Worm (Caenorhabditis elegans): ENCODE measurements around the gene F55C10.4.

F55C10.4 gene

DNA sequence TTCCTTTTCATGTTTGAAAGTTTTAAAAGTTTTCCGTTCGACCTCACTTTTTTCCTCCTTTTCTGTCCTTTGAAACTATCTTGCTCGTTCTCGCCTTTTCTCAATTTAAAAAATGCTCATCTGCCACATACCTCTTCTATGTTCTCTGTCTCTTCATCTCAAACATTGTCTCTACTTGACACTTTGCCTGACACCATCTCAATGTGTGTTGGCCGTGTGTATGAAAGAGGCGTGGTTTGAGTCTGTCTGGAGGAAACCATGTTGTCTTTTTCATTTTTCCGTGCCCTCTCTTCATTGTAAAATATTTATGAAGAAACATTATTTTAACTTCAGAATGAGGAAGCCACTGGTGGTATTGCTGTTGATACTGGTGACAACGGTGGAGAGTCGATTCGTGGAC is 20.7 kb downstream of the F55C10.4 start, which contains the start of gene K03B8.6:
TSS of gene K03B8.6 (plus strand) at position 334 of the 400 bp plus-strand sequence.
- TF ChIP-seq dao-5 (tag; optimal IDR thresholded peaks at IDR 0.05) (no peak), W03F9.2 (tag; optimal IDR thresholded peaks at IDR 0.05) (no peak), him-1 (tag; optimal IDR thresholded peaks at IDR 0.05) (no peak)

DNA sequence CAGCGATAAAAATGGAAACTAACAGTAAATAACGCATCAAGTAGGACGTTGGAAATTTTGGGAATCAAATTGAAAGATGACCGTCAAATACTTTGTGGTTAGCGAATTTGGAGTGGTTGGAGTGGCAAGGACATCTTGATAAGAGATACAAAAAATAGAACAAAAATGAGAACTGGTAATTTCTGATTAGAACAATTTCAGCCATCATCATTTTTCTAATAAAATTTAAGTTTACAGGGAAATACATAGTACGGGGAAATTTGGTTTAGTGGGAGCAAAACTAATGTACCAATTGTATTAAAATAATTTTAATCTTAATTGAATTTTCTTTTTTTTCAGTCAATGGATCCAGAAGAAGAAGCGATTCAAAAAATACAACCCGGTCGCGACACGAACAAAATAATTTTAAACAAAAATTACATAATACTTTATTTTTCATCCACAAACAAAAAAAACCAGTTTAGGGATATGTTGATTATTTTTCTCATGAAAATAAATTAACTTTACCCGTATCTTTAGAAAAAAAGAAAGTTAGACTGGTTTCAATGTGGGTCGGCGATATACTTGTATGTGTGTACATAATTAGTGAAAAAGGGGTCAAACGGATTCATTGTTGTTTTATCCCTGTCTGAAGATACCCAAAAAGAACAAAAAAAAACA is 24.5 kb downstream of the F55C10.4 start, which contains the start of the genes K03B8.8 and grl-3:
TSS of gene K03B8.8 (minus strand) at position 101 of the 660 bp plus-strand sequence.
TSS of gene grl-3 (plus strand) at position 610 of the 660 bp plus-strand sequence.
- TF ChIP-seq dao-5 (tag; optimal IDR thresholded peaks at IDR 0.05) (no peak), W03F9.2 (tag; optimal IDR thresholded peaks at IDR 0.05) (no peak), him-1 (tag; optimal IDR thresholded peaks at IDR 0.05) (no peak)

DNA sequence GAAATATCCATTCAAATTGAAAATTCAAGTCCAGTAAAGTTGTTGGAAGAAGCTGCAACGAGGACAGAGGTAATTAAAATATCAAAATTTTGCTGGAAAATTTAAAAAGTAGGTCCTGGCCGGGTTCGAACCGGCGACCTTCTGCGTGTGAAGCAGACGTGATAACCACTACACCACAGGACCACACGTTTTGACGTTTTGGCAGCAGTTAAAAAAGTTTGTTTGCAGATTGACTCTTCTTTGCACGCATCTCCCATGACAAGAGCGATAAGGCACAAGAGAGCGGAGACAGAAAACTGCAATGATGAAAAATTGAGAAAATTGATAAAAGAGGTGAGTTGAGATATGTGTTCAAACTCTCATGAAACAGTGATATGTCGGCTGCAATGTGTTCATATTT is 25.6 kb downstream of the F55C10.4 start:
- no peak for TF ChIP-seq dao-5 (tag; optimal IDR thresholded peaks at IDR 0.05)
- TF ChIP-seq him-1 (tag; optimal IDR thresholded peaks at IDR 0.05) = no peak
- no peak for TF ChIP-seq W03F9.2 (tag; optimal IDR thresholded peaks at IDR 0.05)

DNA sequence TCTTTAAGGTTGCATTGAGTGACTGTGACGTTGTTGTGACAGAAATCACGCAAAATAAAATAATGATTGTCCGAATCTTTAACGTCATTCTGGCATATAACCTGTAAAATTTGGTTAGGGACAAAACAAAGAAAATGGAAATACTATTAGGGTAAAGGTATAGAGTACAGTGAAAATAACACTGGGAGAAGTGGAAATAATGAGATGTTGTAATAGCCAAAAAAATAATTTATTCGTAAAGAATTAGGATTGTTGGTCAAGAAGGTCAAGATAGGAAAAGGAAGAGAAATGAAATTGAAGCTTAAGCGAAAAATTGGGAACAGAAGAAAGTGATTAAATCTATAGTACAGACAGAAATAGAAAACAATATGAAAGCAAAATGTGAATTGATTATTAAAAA is 28.5 kb downstream of the F55C10.4 start, which contains the start of gene deg-3:
TSS of gene deg-3 (minus strand) at position 101 of the 400 bp plus-strand sequence.
- TF ChIP-seq him-1 (tag; optimal IDR thresholded peaks at IDR 0.05) (no peak), dao-5 (tag; optimal IDR thresholded peaks at IDR 0.05) (no peak), W03F9.2 (tag; optimal IDR thresholded peaks at IDR 0.05) (no peak)

DNA sequence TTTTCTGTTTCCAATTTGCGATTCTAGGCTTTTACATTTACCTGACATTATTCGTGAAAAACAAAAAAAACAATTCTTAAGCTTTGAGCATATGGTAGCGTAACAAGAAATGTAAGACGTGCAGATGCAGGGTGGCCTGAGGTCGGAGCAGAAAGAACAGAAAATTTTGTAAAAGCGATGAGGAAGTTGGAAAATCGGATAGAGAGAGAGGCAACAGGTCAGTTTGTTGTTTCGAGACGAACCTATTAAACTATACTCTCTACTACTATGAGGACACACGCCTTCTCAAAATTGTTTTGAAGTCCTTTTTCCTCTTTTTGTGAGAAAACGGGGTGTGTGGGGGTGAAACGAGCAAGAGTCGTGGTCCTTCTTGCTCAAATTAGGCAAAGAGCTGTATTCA is 35.1 kb downstream of the F55C10.4 start, which contains the start of gene des-2:
TSS of gene des-2 (minus strand) at position 101 of the 400 bp plus-strand sequence.
- TF ChIP-seq dao-5 (tag; optimal IDR thresholded peaks at IDR 0.05) (no peak), him-1 (tag; optimal IDR thresholded peaks at IDR 0.05) (no peak), W03F9.2 (tag; optimal IDR thresholded peaks at IDR 0.05) (no peak)

DNA sequence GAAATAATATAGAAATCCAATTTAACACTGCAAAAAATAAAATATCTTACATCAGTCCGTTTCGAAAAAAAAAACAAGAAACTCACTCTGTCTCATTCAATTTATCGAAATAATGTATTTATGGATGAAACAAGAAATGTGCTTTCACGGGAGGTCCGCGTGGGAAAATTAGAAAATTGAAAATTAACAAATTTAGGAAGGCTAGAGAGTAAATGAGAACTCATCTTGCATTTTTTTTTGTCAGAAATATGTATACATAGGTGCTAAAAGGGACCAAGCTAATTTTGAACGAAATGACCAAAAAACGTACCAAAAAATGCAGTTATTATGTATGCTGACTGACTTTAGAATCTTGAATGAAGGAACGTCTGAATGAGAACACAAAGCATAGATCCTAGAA is 38.0 kb downstream of the F55C10.4 start, which contains the start of gene T26H10.2:
TSS of gene T26H10.2 (minus strand) at position 101 of the 400 bp plus-strand sequence.
- TF ChIP-seq W03F9.2 (tag; optimal IDR thresholded peaks at IDR 0.05) = no peak
- no peak for TF ChIP-seq him-1 (tag; optimal IDR thresholded peaks at IDR 0.05)

DNA sequence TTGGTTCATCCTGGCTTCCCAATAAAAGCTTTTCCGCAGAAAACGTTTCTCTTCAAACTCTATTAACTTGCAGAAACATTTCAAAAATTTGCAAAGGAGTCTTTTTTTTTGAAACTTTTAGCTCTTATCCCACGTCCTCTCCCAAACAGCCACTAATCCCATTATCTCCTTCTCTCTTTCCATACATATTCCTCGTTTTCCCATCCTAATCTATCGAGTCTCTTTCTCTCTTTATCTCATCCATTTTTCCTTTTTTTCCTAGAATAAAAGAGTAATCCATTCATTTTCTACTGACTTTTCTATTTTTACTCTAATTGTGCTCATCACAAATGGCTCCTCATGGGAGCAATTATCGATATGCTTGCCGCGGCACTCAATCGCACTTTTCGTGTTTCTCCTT is 42.2 kb downstream of the F55C10.4 start:
- TF ChIP-seq him-1 (tag; optimal IDR thresholded peaks at IDR 0.05) (no peak), W03F9.2 (tag; optimal IDR thresholded peaks at IDR 0.05) (no peak), dao-5 (tag; optimal IDR thresholded peaks at IDR 0.05) (no peak)

DNA sequence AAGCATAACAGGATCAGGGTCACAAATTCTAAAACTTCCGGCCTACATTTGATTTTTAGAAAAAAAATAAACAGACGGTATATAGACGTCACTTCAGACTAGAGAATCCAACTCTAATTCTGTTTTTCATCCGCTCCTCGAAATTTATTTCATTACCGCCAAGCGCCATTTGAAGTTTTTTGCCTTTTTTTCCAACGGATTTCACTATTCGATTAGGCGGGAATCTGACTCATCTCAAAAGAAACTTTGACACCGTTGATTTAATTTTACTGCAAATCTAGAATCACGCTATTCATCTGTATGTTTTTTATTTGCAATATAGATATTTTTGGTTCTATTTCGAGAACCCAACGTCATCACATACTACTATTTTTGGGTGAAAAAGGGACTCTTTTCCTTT is 44.3 kb downstream of the F55C10.4 start:
- TF ChIP-seq dao-5 (tag; optimal IDR thresholded peaks at IDR 0.05) (no peak), W03F9.2 (tag; optimal IDR thresholded peaks at IDR 0.05) (no peak), him-1 (tag; optimal IDR thresholded peaks at IDR 0.05) (no peak)

DNA sequence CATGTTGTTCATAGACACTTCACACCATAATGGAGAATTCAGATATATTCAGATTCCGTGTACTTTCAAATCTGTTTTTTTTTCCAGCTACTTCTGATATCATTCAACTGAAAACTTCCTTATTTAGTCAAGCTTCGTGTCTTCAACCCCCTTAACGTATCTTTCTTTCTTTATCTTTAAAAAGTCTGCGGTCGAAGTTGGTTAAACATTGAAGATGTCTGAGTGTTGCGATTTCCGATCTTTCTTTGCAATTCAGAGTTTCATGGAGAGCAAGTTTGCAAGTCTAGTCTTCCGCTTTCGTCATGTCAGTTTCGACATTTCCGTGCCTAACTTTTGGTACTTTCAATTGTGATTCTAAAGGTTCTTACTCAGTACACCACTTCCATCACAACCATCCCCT is 48.7 kb downstream of the F55C10.4 start:
- TF ChIP-seq W03F9.2 (tag; optimal IDR thresholded peaks at IDR 0.05) (no peak), dao-5 (tag; optimal IDR thresholded peaks at IDR 0.05) (no peak), him-1 (tag; optimal IDR thresholded peaks at IDR 0.05) (no peak)

DNA sequence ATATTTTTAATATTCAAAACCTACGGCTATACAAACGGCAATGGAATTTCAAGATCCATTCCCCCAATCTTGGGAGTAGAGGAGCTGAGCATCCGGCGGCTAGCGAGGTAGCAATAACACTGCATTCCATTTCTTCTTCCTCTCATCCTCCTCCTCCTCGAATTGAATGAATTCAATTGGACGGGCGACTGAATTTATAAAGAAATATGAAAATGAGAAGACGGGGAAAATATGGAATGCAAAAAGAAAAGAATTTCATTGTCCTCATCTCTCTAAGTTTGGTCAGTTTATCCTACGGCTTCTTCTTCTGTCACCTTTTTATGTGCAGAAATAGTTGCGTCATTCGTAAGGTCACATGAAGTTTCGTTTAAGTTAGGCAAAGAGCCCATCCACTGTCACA is 49.9 kb downstream of the F55C10.4 start:
- no peak for TF ChIP-seq him-1 (tag; optimal IDR thresholded peaks at IDR 0.05)
- TF ChIP-seq W03F9.2 (tag; optimal IDR thresholded peaks at IDR 0.05) = no peak
- TF ChIP-seq dao-5 (tag; optimal IDR thresholded peaks at IDR 0.05) = no peak
